Worm (Caenorhabditis elegans) whole organism, mixed stage, embryonic: ENCODE measurements around the gene K11H3.2.

ENCODE experiments used
- drap-1 ChIP-seq: fragments of 200-800 bp; sonication (Bioruptor generic); optimal IDR thresholded peaks from 3 replicates; lab custom pipeline; 2018; ENCODE audit warnings: mild to moderate bottlenecking, missing genetic modification characterization, missing compliant biosample characterization
- unc-39 ChIP-seq: fragments of 150-350 bp; optimal IDR thresholded peaks from 2 replicates; lab custom pipeline; 2014; ENCODE audit warnings: missing biosample characterization, missing genetic modification characterization
- ztf-11 ChIP-seq: fragments of 150-350 bp; optimal IDR thresholded peaks from 2 replicates; lab custom pipeline; 2014; ENCODE audit warnings: missing biosample characterization, missing genetic modification characterization

- TF ChIP-seq ztf-11 (tag; lab: Kevin White, UChicago), result no peak
- no peak for TF ChIP-seq drap-1
- no peak for TF ChIP-seq unc-39 (tag; lab: Kevin White, UChicago)
These were observed 49.7 kb upstream of the K11H3.2 start, which contains the start of gene srxa-10 for ce11 chrIII:9796448-9796847.
